Worm (Caenorhabditis elegans): Measurements from ENCODE around the gene nspg-3.

DNA sequence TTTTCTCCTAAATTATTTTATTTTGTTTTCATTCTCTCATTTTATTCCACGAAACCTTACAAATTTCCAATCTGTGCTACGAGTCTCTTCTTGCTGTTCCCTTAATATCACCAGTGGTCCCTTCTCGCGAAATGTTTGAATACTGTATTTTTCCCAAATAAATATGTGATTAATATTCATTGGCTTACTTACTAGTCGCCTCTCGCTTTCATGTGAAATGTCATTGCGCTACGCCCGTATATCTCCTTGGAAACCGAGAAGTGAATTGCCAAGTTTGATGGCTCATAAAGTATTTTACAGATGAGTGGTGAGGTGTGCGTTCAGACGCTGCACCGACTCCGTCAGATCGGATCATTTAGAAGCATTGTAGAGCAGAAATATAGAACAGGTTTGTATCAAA, 33.7 kb downstream of the nspg-3 start, which contains the start of gene rars-2:
- TF ChIP-seq unc-39 (tag; optimal IDR thresholded peaks at IDR 0.05), result no peak
- TF ChIP-seq R02D3.7 (tag; optimal IDR thresholded peaks at IDR 0.05), result no peak
- no peak for TF ChIP-seq tbx-2 (tag; optimal IDR thresholded peaks at IDR 0.05)
- TF ChIP-seq ama-1 (optimal IDR thresholded peaks at IDR 0.05), result no peak
- TF ChIP-seq nhr-237 (tag; optimal IDR thresholded peaks at IDR 0.05), result no peak
- TF ChIP-seq unc-62 (GFP tag; optimal IDR thresholded peaks at IDR 0.05), result no peak
- TF ChIP-seq elt-3 (tag; optimal IDR thresholded peaks at IDR 0.05), result no peak
- no peak for TF ChIP-seq lin-15B (tag; optimal IDR thresholded peaks at IDR 0.05)
- no peak for TF ChIP-seq mml-1 (tag; optimal IDR thresholded peaks at IDR 0.05)
- TF ChIP-seq nhr-77 (tag; optimal IDR thresholded peaks at IDR 0.05), result no peak
- TF ChIP-seq nhr-11 (tag; optimal IDR thresholded peaks at IDR 0.05), result no peak
- no peak for TF ChIP-seq nhr-28 (tag; optimal IDR thresholded peaks at IDR 0.05)
